Worm (Caenorhabditis elegans): ENCODE data around the gene F34H10.3.

ce11 chrX:9616919-9617318, 17.9 kb downstream of the F34H10.3 start, which contains the start of gene C11E4.7:
- TF ChIP-seq flt-1 (GFP tag; IDR thresholded peaks at IDR 0.05) (no peak), klf-2 (GFP tag; conservative IDR thresholded peaks at IDR 0.05) (no peak), med-1 (GFP tag; optimal IDR thresholded peaks at IDR 0.05; ENCODE audit: insufficient read depth) (no peak), T22C8.4 (GFP tag; IDR thresholded peaks at IDR 0.05) (no peak), ref-1 (GFP tag; conservative IDR thresholded peaks at IDR 0.05) (no peak)
